Fruit fly (Drosophila melanogaster) whole organism, embryonic: ENCODE measurements around the gene CG9839.

Source experiments
- BEAF-32 ChIP-seq: fragments of 200-800 bp; sonication (Bioruptor generic); optimal IDR thresholded peaks from 3 replicates; lab custom pipeline; 2017; ENCODE audit warnings: missing biosample characterization, missing genetic modification characterization, mild to moderate bottlenecking, moderate library complexity, missing genetic modification reagents
- CG10431 ChIP-seq: fragments of 200-800 bp; sonication (Bioruptor generic); optimal IDR thresholded peaks from 3 replicates; lab custom pipeline; 2018; ENCODE audit warnings: missing biosample characterization, mild to moderate bottlenecking, missing genetic modification characterization
- CG11695 ChIP-seq: fragments of 200-800 bp; sonication (Bioruptor generic); IDR thresholded peaks from 3 replicates; pipeline ENCODE4 v1.3.6; 2022; ENCODE audit warnings: missing biosample characterization, missing genetic modification characterization
- CG11696 ChIP-seq: fragments of 200-800 bp; sonication (Bioruptor generic); IDR thresholded peaks from 2 replicates; pipeline ENCODE4 v1.3.6; 2022; ENCODE audit warnings: missing biosample characterization, missing genetic modification characterization
- CG12236 ChIP-seq: fragments of 200-800 bp; sonication (Bioruptor generic); optimal IDR thresholded peaks from 2 replicates; lab custom pipeline; 2016; ENCODE audit warnings: missing biosample characterization, missing genetic modification characterization
- CG12744 ChIP-seq: fragments of 200-800 bp; sonication (Bioruptor generic); optimal IDR thresholded peaks from 2 replicates; lab custom pipeline; 2016; ENCODE audit warnings: missing biosample characterization, missing genetic modification characterization
- CG13123 ChIP-seq: fragments of 200-800 bp; sonication (Bioruptor generic); optimal IDR thresholded peaks from 2 replicates; lab custom pipeline; 2016; ENCODE audit warnings: missing biosample characterization, missing genetic modification characterization
- CG13624 ChIP-seq: fragments of 200-800 bp; sonication (Bioruptor generic); optimal IDR thresholded peaks from 2 replicates; lab custom pipeline; 2016; ENCODE audit warnings: missing biosample characterization, missing genetic modification characterization
- CG14667 ChIP-seq: fragments of 200-800 bp; sonication (Bioruptor generic); IDR thresholded peaks from 2 replicates; pipeline ENCODE4 v1.3.6; 2022; ENCODE audit warnings: missing biosample characterization, missing genetic modification characterization
- CG14710 ChIP-seq: fragments of 200-800 bp; sonication (Bioruptor generic); optimal IDR thresholded peaks from 3 replicates; lab custom pipeline; 2019; ENCODE audit warnings: missing biosample characterization, mild to moderate bottlenecking, missing genetic modification characterization, moderate library complexity
- CG17912 ChIP-seq: fragments of 200-800 bp; sonication (Bioruptor generic); optimal IDR thresholded peaks from 2 replicates; lab custom pipeline; 2018; ENCODE audit warnings: missing biosample characterization, mild to moderate bottlenecking, missing genetic modification characterization
- CG18619 ChIP-seq: fragments of 200-800 bp; sonication (Bioruptor generic); optimal IDR thresholded peaks from 3 replicates; lab custom pipeline; 2017; ENCODE audit warnings: missing biosample characterization, mild to moderate bottlenecking, missing genetic modification characterization
- CG2120 ChIP-seq: fragments of 200-800 bp; sonication (Bioruptor generic); optimal IDR thresholded peaks from 3 replicates; lab custom pipeline; 2016; ENCODE audit warnings: missing biosample characterization, missing genetic modification characterization
- CG2129 ChIP-seq: fragments of 200-800 bp; sonication (Bioruptor generic); IDR thresholded peaks from 2 replicates; pipeline ENCODE4 v1.3.6; 2022; ENCODE audit warnings: missing biosample characterization, missing genetic modification characterization; ENCODE audit not compliant: partially characterized antibody
- CG3065 ChIP-seq: fragments of 200-800 bp; sonication (Bioruptor generic); optimal IDR thresholded peaks from 2 replicates; lab custom pipeline; 2016; ENCODE audit warnings: missing biosample characterization, missing genetic modification characterization
- CG32767 ChIP-seq: fragments of 200-800 bp; sonication (Bioruptor generic); IDR thresholded peaks from 2 replicates; pipeline ENCODE4 v1.3.6; 2022; ENCODE audit warnings: missing biosample characterization, missing genetic modification characterization
- CG3281 ChIP-seq: fragments of 200-800 bp; sonication (Bioruptor generic); optimal IDR thresholded peaks from 3 replicates; lab custom pipeline; 2017; ENCODE audit warnings: missing biosample characterization, mild to moderate bottlenecking, missing genetic modification characterization
- CG34422 ChIP-seq: fragments of 200-800 bp; sonication (Bioruptor generic); IDR thresholded peaks from 3 replicates; pipeline ENCODE4 v1.3.6; 2022; ENCODE audit warnings: missing biosample characterization, missing genetic modification characterization
- CG3726 ChIP-seq: fragments of 200-800 bp; sonication (Bioruptor generic); IDR thresholded peaks from 3 replicates; pipeline ENCODE4, ENCODE4 v1.3.6; 2022; ENCODE audit warnings: missing biosample characterization, missing genetic modification characterization
- CG3838 ChIP-seq: fragments of 200-800 bp; sonication (Bioruptor generic); optimal IDR thresholded peaks from 3 replicates; lab custom pipeline; 2016; ENCODE audit warnings: missing biosample characterization, missing genetic modification characterization
- CG3995 ChIP-seq: fragments of 200-800 bp; sonication (Bioruptor generic); optimal IDR thresholded peaks from 3 replicates; lab custom pipeline; 2016; ENCODE audit warnings: missing biosample characterization, missing genetic modification characterization
- CG4730 ChIP-seq: fragments of 200-800 bp; sonication (Bioruptor generic); IDR thresholded peaks from 2 replicates; pipeline ENCODE4 v1.3.6; 2022; ENCODE audit warnings: missing biosample characterization, missing genetic modification characterization
- CG4820 ChIP-seq: fragments of 200-800 bp; sonication (Bioruptor generic); optimal IDR thresholded peaks from 3 replicates; lab custom pipeline; 2016; ENCODE audit warnings: missing biosample characterization, missing genetic modification characterization
- CG6791 ChIP-seq: fragments of 200-800 bp; sonication (Bioruptor generic); IDR thresholded peaks from 3 replicates; pipeline ENCODE4 v1.3.6; 2022; ENCODE audit warnings: missing biosample characterization, missing genetic modification characterization; ENCODE audit not compliant: partially characterized antibody
- CG6854 ChIP-seq: fragments of 200-800 bp; sonication (Bioruptor generic); optimal IDR thresholded peaks from 3 replicates; lab custom pipeline; 2017; ENCODE audit warnings: missing biosample characterization, mild to moderate bottlenecking, missing genetic modification characterization
- CG7357 ChIP-seq: fragments of 200-800 bp; sonication (Bioruptor generic); IDR thresholded peaks from 3 replicates; pipeline ENCODE4 v1.3.6; 2022; ENCODE audit warnings: missing biosample characterization, missing genetic modification characterization
- CG7372 ChIP-seq: fragments of 200-800 bp; sonication (Bioruptor generic); IDR thresholded peaks from 2 replicates; pipeline ENCODE4 v1.3.6; 2022; ENCODE audit warnings: missing biosample characterization, missing genetic modification characterization
- CG7963 ChIP-seq: fragments of 200-800 bp; sonication (Bioruptor generic); IDR thresholded peaks from 3 replicates; pipeline ENCODE4 v1.3.6; 2022; ENCODE audit warnings: missing biosample characterization, missing genetic modification characterization; ENCODE audit not compliant: partially characterized antibody
- Dip2 ChIP-seq: fragments of 200-800 bp; sonication (Bioruptor generic); IDR thresholded peaks from 2 replicates; pipeline ENCODE4 v1.3.6; 2022; ENCODE audit warnings: missing biosample characterization, missing genetic modification characterization
- GATAe ChIP-seq: fragments of 200-800 bp; sonication (Bioruptor generic); conservative IDR thresholded peaks from 2 replicates; pipeline ENCODE4 v1.3.6; 2022; ENCODE audit warnings: missing biosample characterization, missing genetic modification characterization
- Hsf ChIP-seq: fragments of 200-800 bp; sonication (Bioruptor generic); optimal IDR thresholded peaks from 3 replicates; lab custom pipeline; 2016; ENCODE audit warnings: missing biosample characterization, missing genetic modification characterization
- NC2β ChIP-seq: fragments of 200-800 bp; sonication (Bioruptor generic); optimal IDR thresholded peaks from 2 replicates; lab custom pipeline; 2016; ENCODE audit warnings: missing biosample characterization, missing genetic modification characterization
- Pdp1 ChIP-seq, 2 experiments: fragments of 200-800 bp; sonication (Bioruptor generic); optimal IDR thresholded peaks; 3 replicates each; lab custom pipeline; 2016; ENCODE audit warnings: missing biosample characterization in 2 of 2, missing genetic modification characterization in 2 of 2, mild to moderate bottlenecking in 1 of 2, moderate library complexity in 1 of 2
- Usf ChIP-seq: fragments of 200-800 bp; sonication (Bioruptor generic); optimal IDR thresholded peaks from 2 replicates; lab custom pipeline; 2017; ENCODE audit warnings: missing genotype, missing biosample characterization, missing genetic modification characterization
- ase ChIP-seq: fragments of 200-800 bp; sonication (Bioruptor generic); IDR thresholded peaks from 3 replicates; pipeline ENCODE4 v1.3.6; 2022; ENCODE audit warnings: missing biosample characterization, missing genetic modification characterization
- en ChIP-seq: fragments of 200-800 bp; sonication (Bioruptor generic); optimal IDR thresholded peaks from 2 replicates; lab custom pipeline; 2016; ENCODE audit warnings: missing biosample characterization, missing genetic modification characterization
- esg ChIP-seq: fragments of 200-800 bp; sonication (Bioruptor generic); conservative IDR thresholded peaks from 2 replicates; pipeline ENCODE4 v1.3.6; 2022; ENCODE audit warnings: missing biosample characterization, missing genetic modification characterization
- fd102C ChIP-seq: fragments of 200-800 bp; sonication (Bioruptor generic); optimal IDR thresholded peaks from 2 replicates; lab custom pipeline; 2018; ENCODE audit warnings: missing biosample characterization, mild to moderate bottlenecking, missing genetic modification characterization, moderate library complexity
- fd3F ChIP-seq: fragments of 200-800 bp; sonication (Bioruptor generic); optimal IDR thresholded peaks from 2 replicates; lab custom pipeline; 2018; ENCODE audit warnings: missing biosample characterization, mild to moderate bottlenecking, missing genetic modification characterization, moderate library complexity
- hth ChIP-seq: fragments of >200 bp; optimal IDR thresholded peaks from 2 replicates; lab custom pipeline; 2017; ENCODE audit warnings: inconsistent platforms
- inv ChIP-seq: fragments of 200-800 bp; sonication (Bioruptor generic); IDR thresholded peaks from 2 replicates; pipeline ENCODE4 v1.3.6; 2022; ENCODE audit warnings: missing biosample characterization, missing genetic modification characterization; ENCODE audit not compliant: partially characterized antibody
- mld ChIP-seq: fragments of 200-800 bp; sonication (Bioruptor generic); IDR thresholded peaks from 3 replicates; pipeline ENCODE4 v1.3.6; 2022; ENCODE audit warnings: missing biosample characterization, missing genetic modification characterization; ENCODE audit not compliant: partially characterized antibody
- pros ChIP-seq: fragments of 200-800 bp; sonication (Bioruptor generic); optimal IDR thresholded peaks from 3 replicates; lab custom pipeline; 2019; ENCODE audit warnings: missing biosample characterization, mild to moderate bottlenecking, missing genetic modification characterization, moderate library complexity
- run ChIP-seq: fragments of 200-800 bp; sonication (Bioruptor generic); optimal IDR thresholded peaks from 3 replicates; lab custom pipeline; 2018; ENCODE audit warnings: missing biosample characterization, mild to moderate bottlenecking, missing genetic modification characterization
- sd ChIP-seq: fragments of 200-800 bp; sonication (Bioruptor generic); optimal IDR thresholded peaks from 3 replicates; lab custom pipeline; 2018; ENCODE audit warnings: missing biosample characterization, mild to moderate bottlenecking, missing genetic modification characterization, moderate library complexity
- sens ChIP-seq: fragments of 200-800 bp; sonication (Bioruptor generic); peaks from one replicate; lab custom pipeline; 2016; ENCODE audit warnings: missing biosample characterization, missing genetic modification characterization
- tin ChIP-seq: fragments of 200-800 bp; sonication (Bioruptor generic); optimal IDR thresholded peaks from 3 replicates; lab custom pipeline; 2016; ENCODE audit warnings: missing biosample characterization, missing genetic modification characterization
- toy ChIP-seq: fragments of 200-800 bp; sonication (Bioruptor generic); IDR thresholded peaks from 2 replicates; pipeline ENCODE4 v1.3.6; 2022; ENCODE audit warnings: missing biosample characterization, missing genetic modification characterization
- vnd ChIP-seq: fragments of 200-800 bp; sonication (Bioruptor generic); IDR thresholded peaks from 3 replicates; pipeline ENCODE4 v1.3.6; 2022; ENCODE audit warnings: missing biosample characterization, missing genetic modification characterization; ENCODE audit not compliant: partially characterized antibody
- wor ChIP-seq: fragments of 200-800 bp; sonication (Bioruptor generic); IDR thresholded peaks from 2 replicates; pipeline ENCODE4 v1.3.6; 2022; ENCODE audit warnings: missing biosample characterization, missing genetic modification characterization

The CG9839 gene

DNA sequence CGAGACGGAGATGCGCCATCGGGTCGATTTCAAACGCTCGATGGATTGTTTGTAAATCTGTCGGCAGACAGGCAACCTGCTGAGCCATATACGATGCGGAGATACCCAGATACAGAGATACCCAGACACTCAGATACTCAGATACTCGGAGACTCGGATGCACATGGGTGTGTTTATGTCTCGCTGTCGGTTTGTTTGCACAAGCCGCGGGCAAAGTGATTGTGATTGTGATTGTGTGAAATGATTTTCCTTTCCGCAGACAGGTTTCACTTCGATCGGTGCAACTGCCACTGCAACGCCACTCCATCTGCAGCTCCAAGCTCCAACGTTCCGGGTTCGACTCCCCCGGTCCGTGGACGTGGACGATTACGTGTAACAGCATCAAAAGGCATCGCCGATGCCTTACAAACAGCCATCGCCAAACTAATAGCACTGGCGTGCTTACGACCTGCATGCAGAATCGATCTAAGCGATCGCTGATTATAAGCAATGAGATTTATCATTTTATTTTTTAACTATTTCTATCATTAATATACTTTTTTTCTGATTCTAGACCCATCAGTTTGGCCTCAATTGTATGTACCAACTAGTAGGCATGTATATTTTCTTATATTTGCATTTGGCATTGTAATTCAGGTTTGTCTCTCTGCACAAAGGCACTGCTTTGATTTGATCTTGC, 16.7 kb downstream of the CG9839 start (continued):
- TF ChIP-seq fd102C (GFP tag; lab: Kevin White, UChicago), result no peak
- no peak for TF ChIP-seq CG12744 (GFP tag; lab: Kevin White, UChicago)
- TF ChIP-seq Dip2 (GFP tag; lab: Robert Waterston, UW), result no peak
- TF ChIP-seq CG3726 (GFP tag; lab: Robert Waterston, UW), result 0 out of 3 replicates have a peak, but pooled peaks have one; percentile 59
- no peak for TF ChIP-seq mld
- peak; percentile 49 for TF ChIP-seq esg
- TF ChIP-seq toy (GFP tag; lab: Robert Waterston, UW), result no peak
- TF ChIP-seq CG13123 (GFP tag; lab: Kevin White, UChicago), result no peak
- TF ChIP-seq CG12236 (GFP tag; lab: Kevin White, UChicago), result no peak
- TF ChIP-seq run (tag; lab: Kevin White, UChicago), result no peak
- TF ChIP-seq CG7357, result no peak
- no peak for TF ChIP-seq CG6854 (GFP tag; lab: Kevin White, UChicago)
- TF ChIP-seq inv (GFP tag; lab: Robert Waterston, UW), result no peak
- no peak for TF ChIP-seq en
- TF ChIP-seq CG2129 (GFP tag; lab: Robert Waterston, UW), result no peak
- peak; percentile 31 for TF ChIP-seq CG4820 (GFP tag; lab: Kevin White, UChicago)
- TF ChIP-seq CG2120, result no peak
- TF ChIP-seq CG14710, result peak; percentile 14
- peak; percentile 14 to 50 for TF ChIP-seq Pdp1 (GFP tag; optimal IDR thresholded peaks at IDR 0.05; lab: Kevin White, UChicago)
- no peak for TF ChIP-seq hth (lab: Kevin White, UChicago)
- TF ChIP-seq BEAF-32 (GFP tag; lab: Kevin White, UChicago), result no peak
- 0 out of 3 replicates have a peak, but pooled peaks have one; percentile 25 for TF ChIP-seq CG34422 (GFP tag; lab: Robert Waterston, UW)
- no peak for TF ChIP-seq fd3F (GFP tag; lab: Kevin White, UChicago)
- TF ChIP-seq pros (GFP tag; lab: Kevin White, UChicago), result no peak
- TF ChIP-seq Usf (GFP tag; lab: Kevin White, UChicago), result no peak
- TF ChIP-seq CG3838, result no peak
- no peak for TF ChIP-seq CG13624
- peak; percentile 52; the same call in 1 of the 2 replicates for TF ChIP-seq CG14667 (GFP tag; lab: Robert Waterston, UW)
- 0 out of 3 replicates have a peak, but pooled peaks have one; percentile 41 for TF ChIP-seq CG6791 (GFP tag; lab: Robert Waterston, UW)
- TF ChIP-seq CG17912 (GFP tag; lab: Kevin White, UChicago), result no peak
- TF ChIP-seq sens (GFP tag; lab: Kevin White, UChicago), result peak; percentile 86
- no peak for TF ChIP-seq sd (tag; lab: Kevin White, UChicago)
- no peak for TF ChIP-seq CG3065 (GFP tag; lab: Kevin White, UChicago)
- TF ChIP-seq CG7963 (GFP tag; lab: Robert Waterston, UW), result no peak
- TF ChIP-seq ase, result peak; percentile 73; the same call in 2 of the 3 replicates
- no peak for TF ChIP-seq CG7372 (GFP tag; lab: Robert Waterston, UW)
- no peak for TF ChIP-seq NC2β (GFP tag; lab: Kevin White, UChicago)
- TF ChIP-seq tin (GFP tag; lab: Kevin White, UChicago), result peak; percentile 26
- TF ChIP-seq CG11695 (GFP tag; lab: Robert Waterston, UW), result peak; percentile 52; the same call in 1 of the 3 replicates
- no peak for TF ChIP-seq Hsf (GFP tag; lab: Kevin White, UChicago)
- TF ChIP-seq GATAe (GFP tag; lab: Robert Waterston, UW), result no peak
- peak; percentile 11; the same call in 1 of the 2 replicates for TF ChIP-seq CG32767 (GFP tag; lab: Robert Waterston, UW)
- no peak for TF ChIP-seq wor (GFP tag; lab: Robert Waterston, UW)
- peak; percentile 59; the same call in 1 of the 2 replicates for TF ChIP-seq CG4730
- TF ChIP-seq CG11696, result peak; percentile 90
- no peak for TF ChIP-seq CG10431 (GFP tag; lab: Kevin White, UChicago)
- no peak for TF ChIP-seq CG18619
- TF ChIP-seq CG3995 (GFP tag; lab: Kevin White, UChicago), result no peak
- TF ChIP-seq vnd (GFP tag; lab: Robert Waterston, UW), result no peak
- TF ChIP-seq CG3281 (GFP tag; lab: Kevin White, UChicago), result no peak
